Worm (Caenorhabditis elegans) whole organism, midembryonic: ENCODE results near the gene fbxc-48.

ENCODE experiments used
- T22C8.4 ChIP-seq: fragments of 200-800 bp; sonication (Bioruptor generic); IDR thresholded peaks from 2 replicates; pipeline ENCODE4 v1.3.6; 2022; ENCODE audit warnings: missing genetic modification characterization, missing compliant biosample characterization
- cog-1 ChIP-seq: sonication (generic microtip); optimal IDR thresholded peaks from 2 replicates; lab custom pipeline; 2016; ENCODE audit warnings: missing genetic modification characterization, missing compliant biosample characterization
- flt-1 ChIP-seq: fragments of 200-800 bp; sonication (Bioruptor generic); IDR thresholded peaks from 2 replicates; pipeline ENCODE4 v1.3.6; 2022; ENCODE audit warnings: missing genetic modification characterization, missing compliant biosample characterization
- klf-2 ChIP-seq: fragments of 200-800 bp; sonication (Bioruptor generic); conservative IDR thresholded peaks from 2 replicates; pipeline ENCODE4 v1.3.6; 2022; ENCODE audit warnings: missing genetic modification reagents, missing genetic modification characterization, missing compliant biosample characterization
- ref-1 ChIP-seq: fragments of 200-800 bp; sonication (Bioruptor generic); conservative IDR thresholded peaks from 2 replicates; pipeline ENCODE4 v1.3.6; 2022; ENCODE audit warnings: missing genetic modification reagents, missing genetic modification characterization, missing compliant biosample characterization
- tab-1 ChIP-seq: fragments of 200-800 bp; sonication (Bioruptor generic); IDR thresholded peaks from 2 replicates; pipeline ENCODE4 v1.3.6; 2022; ENCODE audit warnings: missing genetic modification characterization, missing compliant biosample characterization

DNA sequence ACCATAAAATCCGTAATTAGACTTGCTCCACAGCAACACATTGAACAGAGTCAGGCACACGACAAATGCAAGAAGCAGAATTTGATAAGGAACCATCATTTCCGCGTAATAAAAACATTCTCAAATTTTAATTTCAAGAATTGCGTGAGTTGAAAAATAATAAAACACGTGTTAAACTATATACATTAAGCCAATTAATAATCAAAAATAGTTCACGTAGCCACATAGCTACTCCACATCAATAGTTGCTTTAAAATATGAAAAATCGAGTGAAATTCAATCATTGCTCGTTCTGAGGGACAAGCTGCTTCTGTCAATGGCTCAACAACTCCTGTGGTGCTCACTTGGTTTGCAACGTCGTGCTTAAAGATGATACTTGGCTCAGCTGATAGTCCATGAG, 42.2 kb upstream of the fbxc-48 start, which contains the start of gene Y39F10A.3:
- TF ChIP-seq T22C8.4 (GFP tag; lab: Robert Waterston, UW) (no peak), cog-1 (tag; lab: Kevin White, UChicago) (no peak), ref-1 (no peak), klf-2 (GFP tag; lab: Robert Waterston, UW) (no peak), tab-1 (GFP tag; lab: Robert Waterston, UW) (no peak), flt-1 (no peak)
